Worm (Caenorhabditis elegans): ENCODE measurements around the gene T03G6.7.

The T03G6.7 gene

ce11 chrX:2552210-2552674, 41.6 kb upstream of the T03G6.7 start, which contains the start of gene aat-3:
Gene aat-3 (plus strand): TSS chrX:2552260.
- peak; percentile 45 for TF ChIP-seq ceh-34 (tag; optimal IDR thresholded peaks at IDR 0.05)
- no peak for TF ChIP-seq hlh-8 (tag; optimal IDR thresholded peaks at IDR 0.05)
- TF ChIP-seq ceh-19 (GFP tag; optimal IDR thresholded peaks at IDR 0.05), result peak; percentile 19
- peak; percentile 18 for TF ChIP-seq nfya-1 (tag; optimal IDR thresholded peaks at IDR 0.05)
- TF ChIP-seq gmeb-2 (tag; optimal IDR thresholded peaks at IDR 0.05), result no peak
- TF ChIP-seq ref-2 (tag; optimal IDR thresholded peaks at IDR 0.05), result peak; percentile 34
- no peak for TF ChIP-seq fax-1 (tag; optimal IDR thresholded peaks at IDR 0.05)
- TF ChIP-seq elt-2 (tag; optimal IDR thresholded peaks at IDR 0.05), result no peak
- peak; percentile 17 for TF ChIP-seq tbx-2 (tag; optimal IDR thresholded peaks at IDR 0.05)
- no peak for TF ChIP-seq ets-4 (tag; optimal IDR thresholded peaks at IDR 0.05)
- TF ChIP-seq K09A11.1 (tag; optimal IDR thresholded peaks at IDR 0.05; ENCODE audit: insufficient read depth), result no peak
- TF ChIP-seq ceh-24 (tag; optimal IDR thresholded peaks at IDR 0.05), result no peak
- peak; percentile 23 for TF ChIP-seq pros-1 (tag; optimal IDR thresholded peaks at IDR 0.05)
- peak; percentile 47 for TF ChIP-seq ceh-6 (GFP tag; optimal IDR thresholded peaks at IDR 0.05)
- TF ChIP-seq ama-1 (optimal IDR thresholded peaks at IDR 0.05), result no peak
- no peak for TF ChIP-seq ceh-2 (tag; optimal IDR thresholded peaks at IDR 0.05)
- TF ChIP-seq ceh-31 (tag; optimal IDR thresholded peaks at IDR 0.05), result peak; percentile 42
- TF ChIP-seq ahr-1 (tag; optimal IDR thresholded peaks at IDR 0.05), result no peak
- TF ChIP-seq fkh-10 (GFP tag; optimal IDR thresholded peaks at IDR 0.05), result no peak
- TF ChIP-seq npax-4 (tag; optimal IDR thresholded peaks at IDR 0.05), result no peak
- TF ChIP-seq ttx-3 (tag; optimal IDR thresholded peaks at IDR 0.05), result no peak
- TF ChIP-seq rnt-1 (tag; optimal IDR thresholded peaks at IDR 0.05), result peak; percentile 1
- TF ChIP-seq pqm-1 (tag; optimal IDR thresholded peaks at IDR 0.05), result no peak
- TF ChIP-seq fkh-6 (tag; optimal IDR thresholded peaks at IDR 0.05), result peak; percentile 36

ce11 chrX:2553433-2553860, 40.4 kb upstream of the T03G6.7 start:
- TF ChIP-seq ceh-24 (tag; optimal IDR thresholded peaks at IDR 0.05), result no peak
- TF ChIP-seq ceh-6 (GFP tag; optimal IDR thresholded peaks at IDR 0.05), result peak; percentile 10
- TF ChIP-seq dmd-4 (tag; optimal IDR thresholded peaks at IDR 0.05; ENCODE audit: borderline replicate concordance), result no peak
- no peak for TF ChIP-seq ama-1 (optimal IDR thresholded peaks at IDR 0.05)
- no peak for TF ChIP-seq fkh-10 (GFP tag; optimal IDR thresholded peaks at IDR 0.05)
- TF ChIP-seq ceh-14 (tag; optimal IDR thresholded peaks at IDR 0.05), result peak; percentile 28
- TF ChIP-seq nhr-11 (tag; optimal IDR thresholded peaks at IDR 0.05), result no peak
- TF ChIP-seq K09A11.1 (tag; optimal IDR thresholded peaks at IDR 0.05; ENCODE audit: insufficient read depth), result no peak
- peak; percentile 49 for TF ChIP-seq ref-2 (tag; optimal IDR thresholded peaks at IDR 0.05)
- peak; percentile 9 for TF ChIP-seq npax-4 (tag; optimal IDR thresholded peaks at IDR 0.05)
- TF ChIP-seq pha-4 (tag; optimal IDR thresholded peaks at IDR 0.05), result no peak
- TF ChIP-seq unc-42 (tag; optimal IDR thresholded peaks at IDR 0.05), result no peak
- no peak for TF ChIP-seq hlh-6 (tag; optimal IDR thresholded peaks at IDR 0.05)
- TF ChIP-seq ceh-30 (tag; optimal IDR thresholded peaks at IDR 0.05), result no peak
- TF ChIP-seq Y22D7AL.16 (tag; optimal IDR thresholded peaks at IDR 0.05), result no peak
- TF ChIP-seq T23F11.4 (GFP tag; optimal IDR thresholded peaks at IDR 0.05), result peak; percentile 5
- peak; percentile 66 for TF ChIP-seq pha-2 (tag; optimal IDR thresholded peaks at IDR 0.05)
- TF ChIP-seq hlh-13 (GFP tag; optimal IDR thresholded peaks at IDR 0.05), result peak; percentile 20
- TF ChIP-seq pax-1 (tag; optimal IDR thresholded peaks at IDR 0.05), result no peak
- no peak for TF ChIP-seq unc-3 (GFP tag; conservative IDR thresholded peaks at IDR 0.05)
- TF ChIP-seq unc-3 (tag; optimal IDR thresholded peaks at IDR 0.05), result peak; percentile 39
- no peak for TF ChIP-seq zip-5 (tag; optimal IDR thresholded peaks at IDR 0.05)
- TF ChIP-seq dve-1 (tag; optimal IDR thresholded peaks at IDR 0.05), result no peak
- no peak for TF ChIP-seq pag-3 (tag; optimal IDR thresholded peaks at IDR 0.05; ENCODE audit: borderline replicate concordance)
- TF ChIP-seq ceh-34 (tag; optimal IDR thresholded peaks at IDR 0.05), result peak; percentile 40
- no peak for TF ChIP-seq ceh-22 (tag; optimal IDR thresholded peaks at IDR 0.05)
- peak; percentile 39 for TF ChIP-seq nfya-1 (tag; optimal IDR thresholded peaks at IDR 0.05)
- TF ChIP-seq hlh-30 (tag; optimal IDR thresholded peaks at IDR 0.05; ENCODE audit: insufficient read depth), result peak; percentile 66
- TF ChIP-seq ceh-2 (tag; optimal IDR thresholded peaks at IDR 0.05), result no peak
- peak; percentile 39 for TF ChIP-seq pqm-1 (tag; optimal IDR thresholded peaks at IDR 0.05)
- TF ChIP-seq gmeb-2 (tag; optimal IDR thresholded peaks at IDR 0.05), result peak; percentile 11
- no peak for TF ChIP-seq K02D7.2 (tag; optimal IDR thresholded peaks at IDR 0.05)
- peak; percentile 65 for TF ChIP-seq sdc-2 (tag; optimal IDR thresholded peaks at IDR 0.05)
- peak; percentile 32 for TF ChIP-seq ttx-3 (tag; optimal IDR thresholded peaks at IDR 0.05)
- peak; percentile 65 for TF ChIP-seq unc-55 (GFP tag; optimal IDR thresholded peaks at IDR 0.05)
- TF ChIP-seq mec-3 (tag; optimal IDR thresholded peaks at IDR 0.05; ENCODE audit: borderline replicate concordance), result no peak
- TF ChIP-seq tbx-7 (tag; optimal IDR thresholded peaks at IDR 0.05), result no peak
- peak; percentile 47 for TF ChIP-seq ceh-19 (GFP tag; optimal IDR thresholded peaks at IDR 0.05)
- peak; percentile 69 for TF ChIP-seq tbx-2 (tag; optimal IDR thresholded peaks at IDR 0.05)
- no peak for TF ChIP-seq ahr-1 (tag; optimal IDR thresholded peaks at IDR 0.05)
- peak; percentile 52 for TF ChIP-seq lin-11 (tag; optimal IDR thresholded peaks at IDR 0.05)

Measured in whole organism, late embryonic.